Worm (Caenorhabditis elegans) whole organism, L1 larva: ENCODE measurements around the gene tbc-19.

Experiments used
- C16A3.4 ChIP-seq: fragments of 150-350 bp; optimal IDR thresholded peaks from 2 replicates; lab custom pipeline; 2014; ENCODE audit warnings: missing biosample characterization, missing genetic modification characterization
- aha-1 ChIP-seq: fragments of 150-350 bp; optimal IDR thresholded peaks from 2 replicates; lab custom pipeline; 2014; ENCODE audit warnings: missing biosample characterization, missing genetic modification characterization
- ceh-88 ChIP-seq: fragments of 200-800 bp; sonication (Bioruptor generic); IDR thresholded peaks from 2 replicates; pipeline ENCODE4 v1.3.6; 2022; ENCODE audit warnings: missing genetic modification characterization, missing compliant biosample characterization
- ces-1 ChIP-seq: fragments of 150-350 bp; optimal IDR thresholded peaks from 2 replicates; lab custom pipeline; 2014; ENCODE audit warnings: missing biosample characterization, missing genetic modification reagents, missing genetic modification characterization
- efl-1 ChIP-seq, 4 experiments: fragments of 150-350 bp; optimal IDR thresholded peaks in 3 of 4; peaks in 1 of 4; 1 replicate in 1 of 4; 2 replicates in 3 of 4; lab custom pipeline; 2014; ENCODE audit warnings: missing biosample characterization in 2 of 4, missing genetic modification characterization in 2 of 4, missing genetic modification reagents in 2 of 4
- egl-13 ChIP-seq: sonication (generic microtip); optimal IDR thresholded peaks from 2 replicates; lab custom pipeline; 2016; ENCODE audit warnings: missing genotype, missing genetic modification reagents, missing genetic modification characterization, missing compliant biosample characterization
- egl-27 ChIP-seq, 2 experiments: fragments of 150-350 bp in 1 of 2; sonication (generic microtip); optimal IDR thresholded peaks; 3 replicates each; lab custom pipeline; 2017 to 2018; ENCODE audit warnings: missing biosample characterization in 2 of 2, missing genetic modification characterization in 2 of 2, missing genetic modification reagents in 2 of 2
- elt-3 ChIP-seq, 6 experiments: fragments of 150-350 bp in 1 of 6; sonication (generic microtip); optimal IDR thresholded peaks; 2 replicates each; lab custom pipeline; 2017 to 2018; ENCODE audit warnings: missing biosample characterization in 6 of 6, missing genetic modification characterization in 6 of 6, inconsistent platforms in 1 of 6
- grh-1 ChIP-seq: fragments of 200-800 bp; sonication (Bioruptor generic); IDR thresholded peaks from 2 replicates; pipeline ENCODE4 v1.3.6; 2022; ENCODE audit warnings: missing genetic modification reagents, missing genetic modification characterization, missing compliant biosample characterization
- hlh-17 ChIP-seq: fragments of 200-800 bp; sonication (Bioruptor generic); optimal IDR thresholded peaks from 2 replicates; lab custom pipeline; 2018; ENCODE audit warnings: missing genetic modification characterization, mild to moderate bottlenecking, missing compliant biosample characterization, moderate library complexity, borderline replicate concordance
- hpl-2 ChIP-seq: fragments of 150-350 bp; optimal IDR thresholded peaks from 2 replicates; lab custom pipeline; 2014; ENCODE audit warnings: missing biosample characterization, missing genetic modification reagents, missing genetic modification characterization
- irx-1 ChIP-seq: sonication (generic microtip); optimal IDR thresholded peaks from 2 replicates; lab custom pipeline; 2016; ENCODE audit warnings: missing genetic modification characterization, missing compliant biosample characterization
- lin-13 ChIP-seq: fragments of 150-350 bp; optimal IDR thresholded peaks from 2 replicates; lab custom pipeline; 2014; ENCODE audit warnings: missing biosample characterization, missing genetic modification reagents, missing genetic modification characterization
- lin-14 ChIP-seq: fragments of 200-800 bp; sonication (Bioruptor generic); optimal IDR thresholded peaks from 2 replicates; lab custom pipeline; 2018; ENCODE audit warnings: mild to moderate bottlenecking, missing genetic modification characterization, moderate library complexity, missing compliant biosample characterization
- lin-35 ChIP-seq, 2 experiments: fragments of 150-350 bp; optimal IDR thresholded peaks; 2 replicates each; lab custom pipeline; 2014; ENCODE audit warnings: missing biosample characterization in 2 of 2, missing genetic modification characterization in 2 of 2, missing genetic modification reagents in 2 of 2
- mdl-1 ChIP-seq, 2 experiments: fragments of 150-350 bp; optimal IDR thresholded peaks; 2 replicates each; lab custom pipeline; 2014 to 2017; ENCODE audit warnings: missing biosample characterization in 2 of 2, missing genetic modification characterization in 2 of 2, inconsistent platforms in 1 of 2
- mef-2 ChIP-seq: fragments of 150-350 bp; optimal IDR thresholded peaks from 2 replicates; lab custom pipeline; 2014; ENCODE audit warnings: missing biosample characterization, missing genetic modification characterization
- nhr-19 ChIP-seq: fragments of 200-800 bp; sonication (Bioruptor generic); conservative IDR thresholded peaks from 2 replicates; pipeline ENCODE4 v1.3.6; 2022; ENCODE audit warnings: missing genetic modification characterization, missing compliant biosample characterization
- nhr-76 ChIP-seq: sonication (generic microtip); optimal IDR thresholded peaks from 2 replicates; lab custom pipeline; 2017; ENCODE audit warnings: missing biosample characterization, missing genetic modification characterization
- nhr-77 ChIP-seq: fragments of 150-350 bp; optimal IDR thresholded peaks from 2 replicates; lab custom pipeline; 2014; ENCODE audit warnings: missing biosample characterization, missing genetic modification characterization
- pag-3 ChIP-seq: sonication (generic microtip); optimal IDR thresholded peaks from 2 replicates; lab custom pipeline; 2017; ENCODE audit warnings: missing genetic modification characterization, mild to moderate bottlenecking, missing compliant biosample characterization, antibody characterized with exemption, borderline replicate concordance; ENCODE audit not compliant: insufficient read depth
- rnt-1 ChIP-seq: sonication (generic microtip); optimal IDR thresholded peaks from 2 replicates; lab custom pipeline; 2016; ENCODE audit warnings: mild to moderate bottlenecking, missing genetic modification characterization, moderate library complexity, missing compliant biosample characterization
- skn-1 ChIP-seq: fragments of 150-350 bp; optimal IDR thresholded peaks from 2 replicates; lab custom pipeline; 2014; ENCODE audit warnings: missing biosample characterization, missing genetic modification characterization
- snu-23 ChIP-seq: sonication (generic microtip); optimal IDR thresholded peaks from 2 replicates; lab custom pipeline; 2016; ENCODE audit warnings: missing genetic modification characterization, missing compliant biosample characterization
- sox-4 ChIP-seq: sonication (generic microtip); optimal IDR thresholded peaks from 2 replicates; lab custom pipeline; 2016; ENCODE audit warnings: missing genetic modification characterization, missing compliant biosample characterization
- sptf-1 ChIP-seq: fragments of 150-350 bp; optimal IDR thresholded peaks from 2 replicates; lab custom pipeline; 2014; ENCODE audit warnings: missing biosample characterization, missing genetic modification characterization
- sup-37 ChIP-seq: fragments of 200-800 bp; sonication (Bioruptor generic); optimal IDR thresholded peaks from 2 replicates; lab custom pipeline; 2018; ENCODE audit warnings: mild to moderate bottlenecking, missing genetic modification characterization, missing compliant biosample characterization
- swsn-7 ChIP-seq: sonication (generic microtip); optimal IDR thresholded peaks from 2 replicates; lab custom pipeline; 2016; ENCODE audit warnings: missing genetic modification characterization, missing compliant biosample characterization
- tbx-2 ChIP-seq: sonication (generic microtip); optimal IDR thresholded peaks from 2 replicates; lab custom pipeline; 2016; ENCODE audit warnings: missing genetic modification characterization, missing compliant biosample characterization
- unc-98 ChIP-seq: fragments of 200-800 bp; sonication (Bioruptor generic); IDR thresholded peaks from 2 replicates; pipeline ENCODE4 v1.3.6; 2022; ENCODE audit warnings: missing genetic modification characterization, missing compliant biosample characterization
- xbp-1 ChIP-seq: sonication (generic microtip); optimal IDR thresholded peaks from 2 replicates; lab custom pipeline; 2016; ENCODE audit warnings: missing genetic modification characterization, missing compliant biosample characterization
- zag-1 ChIP-seq: fragments of 150-350 bp; optimal IDR thresholded peaks from 2 replicates; lab custom pipeline; 2014; ENCODE audit warnings: missing biosample characterization, missing genetic modification characterization
- ztf-4 ChIP-seq: fragments of 150-350 bp; optimal IDR thresholded peaks from 2 replicates; lab custom pipeline; 2014; ENCODE audit warnings: missing biosample characterization, missing genetic modification characterization

tbc-19 gene

DNA sequence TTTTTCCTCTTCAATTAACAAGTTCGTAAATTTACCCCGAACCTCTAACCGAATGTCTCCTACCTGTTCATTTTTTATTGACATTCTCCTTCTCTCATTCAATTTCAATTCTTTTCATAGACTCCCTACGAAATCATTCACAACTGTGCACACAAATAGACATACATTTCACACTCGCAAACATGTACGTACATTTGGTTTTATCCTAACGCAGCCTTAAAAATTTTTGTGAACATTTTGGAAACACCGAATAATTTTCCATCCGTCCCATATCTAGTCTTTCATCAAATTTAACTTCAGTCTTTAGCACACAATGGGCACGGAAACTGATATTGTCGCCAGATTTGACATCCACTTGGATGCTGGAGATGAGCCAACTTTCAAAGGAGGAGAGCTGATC, 21.2 kb upstream of the tbc-19 start, which contains the start of gene arrd-25:
arrd-25 (plus strand) TSS at position 301 of the 400 bp plus-strand sequence.
- TF ChIP-seq C16A3.4 (tag; lab: Kevin White, UChicago): no peak
- no peak for TF ChIP-seq mdl-1 (tag; optimal IDR thresholded peaks at IDR 0.05; lab: Kevin White, UChicago)
- TF ChIP-seq irx-1 (tag; lab: Kevin White, UChicago): no peak
- TF ChIP-seq mef-2: no peak
- no peak for TF ChIP-seq lin-13 (GFP tag; lab: Kevin White, UChicago)
- no peak for TF ChIP-seq sptf-1 (tag; lab: Kevin White, UChicago)
- no peak for TF ChIP-seq egl-13 (tag; lab: Kevin White, UChicago)
- TF ChIP-seq grh-1: no peak
- TF ChIP-seq elt-3 (tag; optimal IDR thresholded peaks at IDR 0.05; lab: Kevin White, UChicago): no peak
- no peak for TF ChIP-seq lin-14
- TF ChIP-seq skn-1 (tag; lab: Kevin White, UChicago): no peak
- no peak for TF ChIP-seq hpl-2 (GFP tag; lab: Kevin White, UChicago)
- no peak for TF ChIP-seq ceh-88 (GFP tag; lab: Robert Waterston, UW)
- no peak for TF ChIP-seq hlh-17
- no peak for TF ChIP-seq tbx-2 (tag; lab: Kevin White, UChicago)
- TF ChIP-seq unc-98 (GFP tag; lab: Robert Waterston, UW): no peak
- TF ChIP-seq ces-1 (GFP tag; lab: Kevin White, UChicago): no peak
- TF ChIP-seq efl-1 (optimal IDR thresholded peaks at IDR 0.05; lab: Kevin White, UChicago): no peak
- TF ChIP-seq efl-1 (GFP tag; optimal IDR thresholded peaks at IDR 0.05 in 1 of 2; lab: Kevin White, UChicago): no peak
- TF ChIP-seq, all 84 proteins: peak for 0

DNA sequence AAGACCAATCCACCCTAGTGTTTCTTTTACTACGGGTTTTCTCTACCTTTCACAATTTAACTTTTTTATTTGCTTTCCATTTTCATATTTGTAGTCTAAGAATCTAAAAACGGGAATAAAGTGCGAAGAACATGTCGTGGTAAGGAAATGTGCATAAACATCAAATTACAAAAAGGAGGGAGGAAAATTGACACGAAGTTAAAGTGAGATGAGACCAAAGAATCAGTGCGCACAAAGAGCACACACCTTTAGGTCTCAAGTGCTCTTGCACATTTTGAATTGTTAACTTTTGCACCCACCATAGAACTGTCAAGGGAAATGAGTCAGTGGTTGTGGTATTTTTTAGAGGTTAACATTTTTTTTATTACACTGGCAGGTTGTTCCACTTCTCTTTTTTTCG, 18.2 kb upstream of the tbc-19 start:
- no peak for TF ChIP-seq aha-1 (tag; lab: Kevin White, UChicago)
- 0 out of 2 replicates have a peak, but pooled peaks have one; percentile 18 for TF ChIP-seq nhr-19 (GFP tag; lab: Robert Waterston, UW)
- peak in 1 of 2 experiments; percentile 14 for TF ChIP-seq lin-35 (GFP tag; optimal IDR thresholded peaks at IDR 0.05; lab: Kevin White, UChicago)

DNA sequence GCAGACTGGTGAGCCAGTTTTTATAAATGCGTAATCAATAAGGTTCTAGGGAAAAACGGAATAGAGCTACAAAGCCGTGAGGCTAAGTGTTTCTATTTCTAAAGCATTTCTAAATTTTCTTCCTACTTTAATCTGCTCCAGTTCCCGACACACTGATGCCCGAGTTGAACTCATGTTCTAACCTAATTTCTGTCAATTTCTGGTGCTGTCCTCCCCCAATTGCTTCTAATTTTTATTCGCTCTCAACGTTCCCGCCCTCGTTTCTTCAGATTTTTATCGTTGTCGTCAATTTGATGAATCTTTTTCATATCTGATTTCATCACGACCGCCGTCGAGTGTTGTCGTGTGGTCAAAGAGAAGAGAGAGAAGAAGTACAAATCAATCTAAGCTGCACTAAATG, 17.6 kb upstream of the tbc-19 start:
- TF ChIP-seq efl-1 (optimal IDR thresholded peaks at IDR 0.05; lab: Kevin White, UChicago): no peak
- no peak for TF ChIP-seq efl-1 (GFP tag; optimal IDR thresholded peaks at IDR 0.05 in 1 of 2; lab: Kevin White, UChicago)
- no peak for TF ChIP-seq egl-27 (tag; optimal IDR thresholded peaks at IDR 0.05; lab: Kevin White, UChicago)
- no peak for TF ChIP-seq sox-4 (tag; lab: Kevin White, UChicago)
- no peak for TF ChIP-seq swsn-7 (tag; lab: Kevin White, UChicago)
- TF ChIP-seq xbp-1 (tag; lab: Kevin White, UChicago): no peak
- no peak for TF ChIP-seq ztf-4
- no peak for TF ChIP-seq sup-37 (GFP tag; lab: Kevin White, UChicago)

DNA sequence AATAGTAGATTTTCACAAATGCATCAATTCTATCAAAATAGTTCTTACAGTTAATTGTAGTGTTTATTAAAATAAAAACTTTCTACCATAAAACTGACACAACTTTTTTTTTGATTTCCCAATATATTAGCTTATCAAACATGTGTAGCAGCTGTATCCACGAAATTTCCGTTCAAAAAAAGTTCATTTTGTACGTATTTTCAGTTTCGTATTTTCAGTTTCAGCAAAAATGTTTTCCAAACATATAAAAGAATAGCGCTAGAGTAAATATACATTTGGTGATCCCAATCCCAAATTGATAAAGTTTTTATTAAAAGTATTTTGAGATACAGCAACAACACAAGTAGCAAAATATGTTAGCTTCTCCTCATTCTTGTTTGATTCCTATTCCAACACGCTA, 17.1 kb upstream of the tbc-19 start:
- TF ChIP-seq rnt-1 (tag; lab: Kevin White, UChicago) (no peak), egl-13 (tag; lab: Kevin White, UChicago) (no peak), nhr-76 (no peak), zag-1 (tag; lab: Kevin White, UChicago) (no peak), nhr-77 (no peak), swsn-7 (tag; lab: Kevin White, UChicago) (no peak)

DNA sequence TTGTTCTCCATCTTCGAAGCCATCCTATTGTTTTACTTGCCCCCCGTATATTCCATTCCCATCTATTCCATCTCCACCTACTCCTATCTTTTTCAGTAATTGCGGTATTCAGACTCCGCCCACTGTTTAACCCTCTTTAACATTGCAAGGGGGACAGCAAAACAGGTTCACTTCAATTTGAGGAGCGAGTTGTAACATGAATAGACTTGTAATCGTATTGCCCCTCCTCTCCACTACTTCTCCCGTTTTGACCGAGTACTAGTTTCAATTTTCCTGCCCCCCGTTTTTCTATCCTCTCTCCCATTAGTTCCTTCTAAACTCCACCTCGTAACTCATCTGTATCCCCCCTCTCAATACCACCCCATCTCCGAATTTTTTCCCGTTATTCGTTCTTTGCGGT, 16.2 kb upstream of the tbc-19 start:
- TF ChIP-seq efl-1 (optimal IDR thresholded peaks at IDR 0.05; lab: Kevin White, UChicago) (no peak), efl-1 (GFP tag; optimal IDR thresholded peaks at IDR 0.05 in 1 of 2; lab: Kevin White, UChicago) (peak in 1 of 2 experiments; percentile 66), pag-3 (no peak), lin-14 (peak; percentile 15), aha-1 (tag; lab: Kevin White, UChicago) (no peak), snu-23 (GFP tag; lab: Kevin White, UChicago) (peak; percentile 3)
